Fruit fly (Drosophila melanogaster): ENCODE results near the gene Mob2.

Gene Mob2

dm6 chr3L:11557209-11557608 is 4.8 kb downstream of the Mob2 start:
- TF ChIP-seq CG1621 (tag; optimal IDR thresholded peaks at IDR 0.05), result peak; percentile 25
- TF ChIP-seq CG32006 (GFP tag; optimal IDR thresholded peaks at IDR 0.05), result peak; percentile 0
- peak; percentile 58; the same call in 1 of the 2 replicates for TF ChIP-seq CG15336 (GFP tag; IDR thresholded peaks at IDR 0.05)
- TF ChIP-seq CG10669 (GFP tag; optimal IDR thresholded peaks at IDR 0.05), result peak; percentile 37
- peak; percentile 71 for TF ChIP-seq CG16779 (tag; optimal IDR thresholded peaks at IDR 0.05)
- TF ChIP-seq Sox14 (GFP tag; optimal IDR thresholded peaks at IDR 0.05), result no peak
- peak; percentile 46 for TF ChIP-seq CG3919 (GFP tag; optimal IDR thresholded peaks at IDR 0.05)
- peak; percentile 81 to 82 for TF ChIP-seq ss (GFP tag; optimal IDR thresholded peaks at IDR 0.05)
- peak; percentile 70 for TF ChIP-seq CG6808 (GFP tag; optimal IDR thresholded peaks at IDR 0.05)
- TF ChIP-seq Eip78C (GFP tag), result peak; percentile 40
- TF ChIP-seq Lpt (GFP tag; optimal IDR thresholded peaks at IDR 0.05), result peak; percentile 28
- peak; percentile 8 for TF ChIP-seq CG11762 (GFP tag; optimal IDR thresholded peaks at IDR 0.05; ENCODE audit: insufficient read depth)
- TF ChIP-seq dsx (GFP tag; optimal IDR thresholded peaks at IDR 0.05; ENCODE audit: poor library complexity, severe bottlenecking), result peak; percentile 20
- TF ChIP-seq topi (GFP tag; optimal IDR thresholded peaks at IDR 0.05), result no peak
- TF ChIP-seq CG6854 (GFP tag; optimal IDR thresholded peaks at IDR 0.05), result no peak
- TF ChIP-seq eg (GFP tag; IDR thresholded peaks at IDR 0.05), result peak; percentile 74; the same call in 2 of the 3 replicates
- peak in 1 of 2 experiments; percentile 11 for TF ChIP-seq salr (GFP tag; optimal IDR thresholded peaks at IDR 0.05)
- peak; percentile 65 for TF ChIP-seq spab (GFP tag; optimal IDR thresholded peaks at IDR 0.05)
- TF ChIP-seq svp (GFP tag), result peak; percentile 74
- peak; percentile 91 for TF ChIP-seq CG6276 (GFP tag; optimal IDR thresholded peaks at IDR 0.05)
- no peak for TF ChIP-seq CG3032 (tag; optimal IDR thresholded peaks at IDR 0.05)
- peak; percentile 72 for TF ChIP-seq CG8119 (GFP tag; IDR thresholded peaks at IDR 0.05)
- 0 out of 2 replicates have a peak, but pooled peaks have one; percentile 16 for TF ChIP-seq Gug (GFP tag; IDR thresholded peaks at IDR 0.05)
- no peak for TF ChIP-seq lz (GFP tag; optimal IDR thresholded peaks at IDR 0.05)
- peak; percentile 83 for TF ChIP-seq CG9139 (GFP tag; optimal IDR thresholded peaks at IDR 0.05)
- TF ChIP-seq fd59A (GFP tag; optimal IDR thresholded peaks at IDR 0.05), result no peak
- peak; percentile 69 for TF ChIP-seq CG6163 (GFP tag; IDR thresholded peaks at IDR 0.05)
- no peak for TF ChIP-seq CG6792 (GFP tag; optimal IDR thresholded peaks at IDR 0.05)
- TF ChIP-seq net (GFP tag; optimal IDR thresholded peaks at IDR 0.05), result peak; percentile 70

DNA sequence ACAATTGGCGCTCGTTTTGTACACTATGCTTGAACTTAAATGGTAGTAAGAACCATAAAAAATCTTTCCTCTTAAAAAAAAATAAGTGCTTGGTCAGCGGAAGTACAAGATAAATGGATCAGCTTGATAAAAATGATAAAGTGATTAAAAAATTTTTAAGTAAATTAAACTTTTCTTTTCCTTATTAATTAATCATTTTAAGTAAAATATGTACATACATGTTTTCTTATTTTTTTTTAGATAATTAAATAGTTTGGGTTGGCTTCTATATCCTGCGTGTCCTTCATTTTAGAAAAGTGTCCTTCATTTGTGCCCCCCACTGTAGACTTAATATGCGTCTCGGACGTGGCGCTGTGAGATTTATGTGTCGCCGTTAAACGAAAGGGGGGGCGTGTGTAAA is 5.4 kb downstream of the Mob2 start:
- TF ChIP-seq CG32006 (GFP tag; optimal IDR thresholded peaks at IDR 0.05) (peak; percentile 62), acj6 (GFP tag; optimal IDR thresholded peaks at IDR 0.05) (peak; percentile 32), CG4318 (GFP tag; optimal IDR thresholded peaks at IDR 0.05) (peak; percentile 47), OdsH (GFP tag; optimal IDR thresholded peaks at IDR 0.05) (peak; percentile 24), CG15336 (GFP tag; IDR thresholded peaks at IDR 0.05) (peak; percentile 55), Hr38 (GFP tag; optimal IDR thresholded peaks at IDR 0.05) (no peak), Eip75B (GFP tag; optimal IDR thresholded peaks at IDR 0.05) (no peak), CG6792 (GFP tag; optimal IDR thresholded peaks at IDR 0.05) (no peak), spab (GFP tag; optimal IDR thresholded peaks at IDR 0.05) (no peak), CG8119 (GFP tag; IDR thresholded peaks at IDR 0.05) (peak; percentile 32; the same call in 2 of the 3 replicates), CG6808 (GFP tag; optimal IDR thresholded peaks at IDR 0.05) (no peak), lz (GFP tag; optimal IDR thresholded peaks at IDR 0.05) (no peak), CG31627 (GFP tag; optimal IDR thresholded peaks at IDR 0.05) (no peak), Ets96B (tag; optimal IDR thresholded peaks at IDR 0.05) (no peak), Hr4 (GFP tag; optimal IDR thresholded peaks at IDR 0.05) (peak; percentile 31), pdm3 (GFP tag; optimal IDR thresholded peaks at IDR 0.05) (peak; percentile 29), svp (GFP tag) (no peak), Eip78C (GFP tag) (peak; percentile 60), Hr39 (GFP tag; optimal IDR thresholded peaks at IDR 0.05) (no peak), vri (GFP tag; optimal IDR thresholded peaks at IDR 0.05) (no peak), Sox15 (GFP tag; optimal IDR thresholded peaks at IDR 0.05) (no peak)

All from whole organism, prepupa.